Worm (Caenorhabditis elegans): ENCODE results near the gene sqst-5.

Gene sqst-5

ce11 chrIII:190686-191085 is 43.3 kb upstream of the sqst-5 start, which contains the start of gene cox-17:
Gene cox-17, plus strand, starts transcription at chrIII:190986.
- no peak for TF ChIP-seq ceh-14 (tag; optimal IDR thresholded peaks at IDR 0.05)
- no peak for TF ChIP-seq ceh-24 (tag; optimal IDR thresholded peaks at IDR 0.05)
- TF ChIP-seq pax-1 (tag; optimal IDR thresholded peaks at IDR 0.05) = no peak
- no peak for TF ChIP-seq pha-4 (tag; optimal IDR thresholded peaks at IDR 0.05)
- TF ChIP-seq tbx-7 (tag; optimal IDR thresholded peaks at IDR 0.05) = no peak
- no peak for TF ChIP-seq ceh-18 (tag; optimal IDR thresholded peaks at IDR 0.05)
- no peak for TF ChIP-seq eyg-1 (tag; optimal IDR thresholded peaks at IDR 0.05)
- no peak for TF ChIP-seq ztf-16 (tag; optimal IDR thresholded peaks at IDR 0.05)

ce11 chrIII:189280-189679 is 41.9 kb upstream of the sqst-5 start:
- TF ChIP-seq rnt-1 (tag; optimal IDR thresholded peaks at IDR 0.05) (no peak), pros-1 (tag; optimal IDR thresholded peaks at IDR 0.05) (no peak), sox-4 (tag; optimal IDR thresholded peaks at IDR 0.05) (no peak), fkh-10 (GFP tag; optimal IDR thresholded peaks at IDR 0.05) (no peak), F13H6.1 (tag; optimal IDR thresholded peaks at IDR 0.05) (no peak), K02D7.2 (tag; optimal IDR thresholded peaks at IDR 0.05) (no peak), elt-4 (tag; optimal IDR thresholded peaks at IDR 0.05) (no peak), lin-11 (tag; optimal IDR thresholded peaks at IDR 0.05) (no peak), ceh-34 (tag; optimal IDR thresholded peaks at IDR 0.05) (no peak), ahr-1 (tag; optimal IDR thresholded peaks at IDR 0.05) (no peak), madf-2 (tag; optimal IDR thresholded peaks at IDR 0.05) (no peak), ceh-24 (tag; optimal IDR thresholded peaks at IDR 0.05) (no peak), C08G9.2 (tag; optimal IDR thresholded peaks at IDR 0.05) (no peak), ceh-2 (tag; optimal IDR thresholded peaks at IDR 0.05) (no peak), pha-2 (tag; optimal IDR thresholded peaks at IDR 0.05) (no peak)

DNA sequence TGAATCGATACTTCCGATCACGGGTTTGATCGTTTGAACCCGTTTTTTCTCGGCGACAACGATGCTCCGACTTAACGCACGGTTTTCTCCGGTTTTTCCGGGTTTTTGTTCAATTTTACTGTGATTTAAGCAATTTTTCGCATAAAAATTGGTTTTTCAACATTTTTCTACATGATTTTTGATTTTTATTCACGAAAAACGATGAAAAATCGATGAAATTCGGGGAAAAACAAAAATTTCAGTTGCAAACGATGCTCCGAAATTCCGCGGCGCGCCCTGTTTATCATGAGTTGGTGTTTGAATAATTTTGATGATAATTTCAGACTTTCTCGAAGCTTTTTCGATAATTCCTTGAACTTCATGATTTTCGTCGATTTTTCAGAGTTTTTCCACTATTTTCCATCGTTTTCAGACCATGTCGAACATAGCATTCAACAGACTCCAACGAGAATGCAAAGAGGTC is 41.0 kb upstream of the sqst-5 start, which contains the start of gene ubc-20:
Gene ubc-20 (plus strand): TSS at position 413 of the 463 bp plus-strand sequence.
- peak; percentile 53 for TF ChIP-seq ceh-48 (tag; optimal IDR thresholded peaks at IDR 0.05)
- no peak for TF ChIP-seq ttx-3 (tag; optimal IDR thresholded peaks at IDR 0.05)
- TF ChIP-seq mec-3 (tag; optimal IDR thresholded peaks at IDR 0.05; ENCODE audit: borderline replicate concordance) = no peak

DNA sequence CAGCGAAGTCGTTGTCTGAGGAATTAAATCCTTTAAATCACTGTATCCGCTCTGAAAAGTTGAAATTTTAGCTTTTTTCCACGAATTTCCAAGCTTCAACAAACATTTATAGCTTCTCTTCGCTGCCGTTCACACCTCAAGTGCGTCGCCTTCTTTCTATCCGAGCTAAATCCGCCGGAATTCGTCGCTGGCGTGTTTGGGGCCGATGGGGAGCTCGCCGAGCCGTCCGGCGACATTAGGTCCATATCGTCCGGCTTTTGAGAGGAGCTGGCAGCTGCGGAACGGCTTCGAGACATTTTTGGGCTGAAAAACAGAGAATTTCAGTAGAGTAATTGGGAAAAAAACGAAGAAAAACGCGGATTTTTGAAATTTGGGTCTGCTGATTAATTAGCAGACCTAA is 40.4 kb upstream of the sqst-5 start, which contains the start of gene mxl-2:
Gene mxl-2 (minus strand): TSS at position 303 of the 400 bp plus-strand sequence.
- TF ChIP-seq pha-2 (tag; optimal IDR thresholded peaks at IDR 0.05) (no peak), sox-4 (tag; optimal IDR thresholded peaks at IDR 0.05) (no peak), pat-9 (tag; optimal IDR thresholded peaks at IDR 0.05) (no peak), rnt-1 (tag; optimal IDR thresholded peaks at IDR 0.05) (no peak), ceh-30 (tag; optimal IDR thresholded peaks at IDR 0.05) (no peak), tbx-7 (tag; optimal IDR thresholded peaks at IDR 0.05) (no peak), eyg-1 (tag; optimal IDR thresholded peaks at IDR 0.05) (no peak), ref-2 (tag; optimal IDR thresholded peaks at IDR 0.05) (no peak), ceh-34 (tag; optimal IDR thresholded peaks at IDR 0.05) (no peak), lin-11 (tag; optimal IDR thresholded peaks at IDR 0.05) (no peak), Y22D7AL.16 (tag; optimal IDR thresholded peaks at IDR 0.05) (no peak), che-1 (tag; optimal IDR thresholded peaks at IDR 0.05) (no peak), ztf-16 (tag; optimal IDR thresholded peaks at IDR 0.05) (no peak), tbx-2 (tag; optimal IDR thresholded peaks at IDR 0.05) (no peak)

DNA sequence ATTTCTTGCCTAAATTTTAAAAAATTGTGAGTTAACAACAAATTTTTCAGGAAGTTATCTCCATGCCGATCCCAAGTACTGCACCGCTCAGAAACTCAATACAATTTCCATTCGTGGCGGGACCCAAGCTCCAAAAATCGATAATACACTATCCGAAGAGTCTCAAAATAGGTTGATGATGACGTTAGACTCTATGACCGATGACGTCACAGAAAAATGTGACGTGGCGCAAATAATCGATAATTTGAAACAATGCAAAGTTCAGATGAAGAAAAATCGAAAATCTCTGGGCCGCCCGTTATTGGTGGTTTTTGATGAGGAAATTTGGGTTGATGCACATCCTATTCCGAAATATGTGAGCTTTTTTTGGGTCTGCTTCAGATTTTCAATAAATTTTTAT is 36.9 kb upstream of the sqst-5 start:
- no peak for TF ChIP-seq ceh-48 (tag; optimal IDR thresholded peaks at IDR 0.05)
- TF ChIP-seq fkh-10 (GFP tag; optimal IDR thresholded peaks at IDR 0.05) = no peak
- TF ChIP-seq ceh-9 (tag; optimal IDR thresholded peaks at IDR 0.05) = no peak
- no peak for TF ChIP-seq unc-86 (tag; optimal IDR thresholded peaks at IDR 0.05)
- no peak for TF ChIP-seq pha-2 (tag; optimal IDR thresholded peaks at IDR 0.05)
- no peak for TF ChIP-seq syd-9 (tag; optimal IDR thresholded peaks at IDR 0.05)
- TF ChIP-seq hlh-8 (tag; optimal IDR thresholded peaks at IDR 0.05) = no peak
- no peak for TF ChIP-seq pqm-1 (tag; optimal IDR thresholded peaks at IDR 0.05)
- no peak for TF ChIP-seq rnt-1 (tag; optimal IDR thresholded peaks at IDR 0.05)
- no peak for TF ChIP-seq nfya-1 (tag; optimal IDR thresholded peaks at IDR 0.05)
- TF ChIP-seq unc-3 (GFP tag; conservative IDR thresholded peaks at IDR 0.05) = no peak
- TF ChIP-seq unc-3 (tag; optimal IDR thresholded peaks at IDR 0.05) = no peak
- no peak for TF ChIP-seq C08G9.2 (tag; optimal IDR thresholded peaks at IDR 0.05)
- no peak for TF ChIP-seq ahr-1 (tag; optimal IDR thresholded peaks at IDR 0.05)
